Fruit fly (Drosophila melanogaster): ENCODE measurements around the gene Stip1.

- no peak for TF ChIP-seq pan (optimal IDR thresholded peaks at IDR 0.05)
- TF ChIP-seq psq (optimal IDR thresholded peaks at IDR 0.05) = no peak
Observed at dm6 chr2L:300006-300405, 5.1 kb downstream of the Stip1 start.

Measured in whole organism.